Worm (Caenorhabditis elegans): ENCODE results near the gene C29A12.1.

DNA sequence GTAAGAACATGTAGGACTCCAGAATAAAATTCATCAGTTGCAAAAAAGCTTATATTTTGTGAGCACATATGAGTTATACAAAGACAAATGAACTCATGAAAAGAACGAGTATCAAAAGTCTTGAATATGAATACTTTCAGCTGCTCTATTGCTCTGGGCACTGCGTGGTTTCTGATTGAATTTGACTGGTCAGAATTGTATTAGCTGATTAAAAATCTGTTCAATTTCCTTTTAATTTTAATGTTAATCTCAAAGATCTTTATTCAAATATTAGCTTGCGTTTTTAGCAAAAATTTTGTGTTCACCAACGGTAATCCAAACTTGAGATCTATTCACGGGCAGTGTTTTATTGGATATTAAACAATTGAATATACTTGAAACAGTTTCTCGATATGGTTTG is 15.2 kb downstream of the C29A12.1 start, which contains the start of gene srh-184:
- TF ChIP-seq Y67H2A.10 (GFP tag; conservative IDR thresholded peaks at IDR 0.05) (no peak), cebp-1 (GFP tag; IDR thresholded peaks at IDR 0.05) (no peak), cebp-1 (tag; optimal IDR thresholded peaks at IDR 0.05) (no peak), ama-1 (optimal IDR thresholded peaks at IDR 0.05) (no peak), ama-1 (GFP tag; optimal IDR thresholded peaks at IDR 0.05) (no peak), lsl-1 (GFP tag; optimal IDR thresholded peaks at IDR 0.05) (no peak), rcor-1 (GFP tag; IDR thresholded peaks at IDR 0.05) (no peak), F39B2.1 (GFP tag; IDR thresholded peaks at IDR 0.05) (no peak)

All from whole organism, young adult.